Fruit fly (Drosophila melanogaster) whole organism, embryonic: Measurements from ENCODE around the gene CG42538.

Source experiments
- ATbp ChIP-seq: fragments of 200-800 bp; sonication (Bioruptor generic); optimal IDR thresholded peaks from 2 replicates; lab custom pipeline; 2017; ENCODE audit warnings: missing biosample characterization, mild to moderate bottlenecking, missing genetic modification characterization, missing genetic modification reagents
- Atf3 ChIP-seq: fragments of 200-800 bp; sonication (Bioruptor generic); optimal IDR thresholded peaks from 3 replicates; lab custom pipeline; 2016; ENCODE audit warnings: missing biosample characterization, missing genetic modification characterization
- Atf6 ChIP-seq: fragments of 200-800 bp; sonication (Bioruptor generic); IDR thresholded peaks from 2 replicates; pipeline ENCODE4 v1.3.6; 2022; ENCODE audit warnings: missing biosample characterization, missing genetic modification characterization
- Blimp-1 ChIP-seq: fragments of 200-800 bp; sonication (Bioruptor generic); optimal IDR thresholded peaks from 3 replicates; lab custom pipeline; 2018; ENCODE audit warnings: missing biosample characterization, missing genetic modification characterization, mild to moderate bottlenecking, moderate library complexity, missing genetic modification reagents
- CG10147 ChIP-seq: fragments of 200-800 bp; sonication (Bioruptor generic); optimal IDR thresholded peaks from 2 replicates; lab custom pipeline; 2019; ENCODE audit warnings: missing biosample characterization, mild to moderate bottlenecking, missing genetic modification characterization, moderate library complexity
- CG10274 ChIP-seq: fragments of 200-800 bp; sonication (Bioruptor generic); optimal IDR thresholded peaks from 3 replicates; lab custom pipeline; 2017; ENCODE audit warnings: missing biosample characterization, mild to moderate bottlenecking, missing genetic modification characterization
- CG10431 ChIP-seq: fragments of 200-800 bp; sonication (Bioruptor generic); optimal IDR thresholded peaks from 3 replicates; lab custom pipeline; 2018; ENCODE audit warnings: missing biosample characterization, mild to moderate bottlenecking, missing genetic modification characterization
- CG10565 ChIP-seq: fragments of 200-800 bp; sonication (Bioruptor generic); optimal IDR thresholded peaks from 3 replicates; lab custom pipeline; 2016; ENCODE audit warnings: missing biosample characterization, mild to moderate bottlenecking, missing genetic modification characterization
- CG11247 ChIP-seq: fragments of 200-800 bp; sonication (Bioruptor generic); IDR thresholded peaks from 2 replicates; pipeline ENCODE4 v1.3.6; 2022; ENCODE audit warnings: missing biosample characterization, missing genetic modification characterization
- CG11723 ChIP-seq: fragments of 200-800 bp; sonication (Bioruptor generic); optimal IDR thresholded peaks from 2 replicates; lab custom pipeline; 2017; ENCODE audit warnings: missing biosample characterization, mild to moderate bottlenecking, missing genetic modification characterization
- CG13287 ChIP-seq: fragments of 200-800 bp; sonication (Bioruptor generic); IDR thresholded peaks from 2 replicates; pipeline ENCODE4 v1.3.6; 2022; ENCODE audit warnings: missing biosample characterization, missing genetic modification characterization; ENCODE audit not compliant: partially characterized antibody
- CG13296 ChIP-seq: fragments of 200-800 bp; sonication (Bioruptor generic); optimal IDR thresholded peaks from 3 replicates; lab custom pipeline; 2018; ENCODE audit warnings: missing biosample characterization, mild to moderate bottlenecking, missing genetic modification characterization
- CG13894 ChIP-seq: fragments of 200-800 bp; sonication (Bioruptor generic); optimal IDR thresholded peaks from 3 replicates; lab custom pipeline; 2018; ENCODE audit warnings: missing biosample characterization, mild to moderate bottlenecking, missing genetic modification characterization, moderate library complexity
- CG14965 ChIP-seq: fragments of 200-800 bp; sonication (Bioruptor generic); optimal IDR thresholded peaks from 2 replicates; lab custom pipeline; 2016; ENCODE audit warnings: missing biosample characterization, missing genetic modification characterization, borderline replicate concordance
- CG1602 ChIP-seq: fragments of 200-800 bp; sonication (Bioruptor generic); optimal IDR thresholded peaks from 3 replicates; lab custom pipeline; 2016; ENCODE audit warnings: missing biosample characterization, missing genetic modification characterization
- CG31224 ChIP-seq: fragments of 200-800 bp; sonication (Bioruptor generic); IDR thresholded peaks from 2 replicates; pipeline ENCODE4 v1.3.6; 2022; ENCODE audit warnings: missing biosample characterization, missing genetic modification characterization
- CG6813 ChIP-seq: fragments of 200-800 bp; sonication (Bioruptor generic); optimal IDR thresholded peaks from 2 replicates; lab custom pipeline; 2017; ENCODE audit warnings: missing biosample characterization, missing genetic modification characterization, mild to moderate bottlenecking, moderate library complexity, missing genetic modification reagents
- CG8290 ChIP-seq, 3 experiments: fragments of 200-800 bp; sonication (Bioruptor generic); optimal IDR thresholded peaks; 2 replicates each; lab custom pipeline; 2016 to 2019; ENCODE audit warnings: missing biosample characterization in 3 of 3, missing genetic modification characterization in 3 of 3, mild to moderate bottlenecking in 2 of 3, moderate library complexity in 1 of 3
- Deaf1 ChIP-seq: fragments of 200-800 bp; optimal IDR thresholded peaks from 3 replicates; lab custom pipeline; 2019; ENCODE audit warnings: missing biosample characterization, mild to moderate bottlenecking, missing genetic modification characterization, moderate library complexity
- Doc2 ChIP-seq: fragments of 200-800 bp; sonication (Bioruptor generic); IDR thresholded peaks from 2 replicates; pipeline ENCODE4 v1.3.6; 2022; ENCODE audit warnings: missing biosample characterization, missing genetic modification characterization
- Dp ChIP-seq: fragments of 200-800 bp; sonication (Bioruptor generic); optimal IDR thresholded peaks from 2 replicates; lab custom pipeline; 2018; ENCODE audit warnings: missing biosample characterization, mild to moderate bottlenecking, missing genetic modification characterization, moderate library complexity
- Fer3 ChIP-seq: fragments of 200-800 bp; sonication (Bioruptor generic); optimal IDR thresholded peaks from 2 replicates; lab custom pipeline; 2018; ENCODE audit warnings: missing biosample characterization, mild to moderate bottlenecking, missing genetic modification characterization, moderate library complexity
- Hr39 ChIP-seq: fragments of >200 bp; optimal IDR thresholded peaks from 2 replicates; lab custom pipeline; 2017
- MBD-R2 ChIP-seq: fragments of 200-800 bp; sonication (Bioruptor generic); IDR thresholded peaks from 2 replicates; pipeline ENCODE4 v1.3.6; 2022; ENCODE audit warnings: missing biosample characterization, missing genetic modification characterization
- Neu2 ChIP-seq: fragments of 200-800 bp; sonication (Bioruptor generic); optimal IDR thresholded peaks from 3 replicates; lab custom pipeline; 2016; ENCODE audit warnings: missing biosample characterization, missing genetic modification characterization, borderline replicate concordance
- Ravus ChIP-seq: fragments of 200-800 bp; sonication (Bioruptor generic); IDR thresholded peaks from 2 replicates; pipeline ENCODE4 v1.3.6; 2022; ENCODE audit warnings: missing biosample characterization, missing genetic modification characterization
- Scr ChIP-seq: fragments of 200-800 bp; sonication (Bioruptor generic); IDR thresholded peaks from 2 replicates; pipeline ENCODE4 v1.3.6; 2022; ENCODE audit warnings: missing biosample characterization, missing genetic modification characterization; ENCODE audit not compliant: partially characterized antibody
- Stat92E ChIP-seq, 3 experiments: fragments of >200 bp in 2 of 3; fragments of 200-800 bp in 1 of 3; sonication (Bioruptor generic) in 1 of 3; optimal IDR thresholded peaks; 2 replicates each; lab custom pipeline; 2017 to 2019; ENCODE audit warnings: missing biosample characterization in 3 of 3, missing genetic modification characterization in 3 of 3, mild to moderate bottlenecking in 1 of 3, moderate library complexity in 1 of 3
- Tbp ChIP-seq: fragments of >200 bp; optimal IDR thresholded peaks from 2 replicates; lab custom pipeline; 2018; ENCODE audit warnings: missing biosample characterization, missing genetic modification characterization
- Usf ChIP-seq: fragments of 200-800 bp; sonication (Bioruptor generic); optimal IDR thresholded peaks from 2 replicates; lab custom pipeline; 2017; ENCODE audit warnings: missing genotype, missing biosample characterization, missing genetic modification characterization
- Xrp1 ChIP-seq: fragments of 200-800 bp; sonication (Bioruptor generic); IDR thresholded peaks from 2 replicates; pipeline ENCODE4 v1.3.6; 2022; ENCODE audit warnings: missing biosample characterization, missing genetic modification characterization
- ci ChIP-seq: fragments of 200-800 bp; sonication (Bioruptor generic); IDR thresholded peaks from 3 replicates; pipeline ENCODE4 v1.3.6; 2022; ENCODE audit warnings: missing biosample characterization, missing genetic modification characterization
- exex ChIP-seq: fragments of 200-800 bp; sonication (Bioruptor generic); optimal IDR thresholded peaks from 4 replicates; lab custom pipeline; 2018; ENCODE audit warnings: missing biosample characterization, mild to moderate bottlenecking, missing genetic modification characterization, moderate library complexity
- eyg ChIP-seq: fragments of 200-800 bp; sonication (Bioruptor generic); optimal IDR thresholded peaks from 3 replicates; lab custom pipeline; 2016; ENCODE audit warnings: missing biosample characterization, missing genetic modification characterization
- fd3F ChIP-seq: fragments of 200-800 bp; sonication (Bioruptor generic); optimal IDR thresholded peaks from 2 replicates; lab custom pipeline; 2018; ENCODE audit warnings: missing biosample characterization, mild to moderate bottlenecking, missing genetic modification characterization, moderate library complexity
- grau ChIP-seq: fragments of 200-800 bp; optimal IDR thresholded peaks from 3 replicates; lab custom pipeline; 2019; ENCODE audit warnings: missing biosample characterization, mild to moderate bottlenecking, missing genetic modification characterization, moderate library complexity
- grn ChIP-seq: fragments of 200-800 bp; sonication (Bioruptor generic); optimal IDR thresholded peaks from 3 replicates; lab custom pipeline; 2017; ENCODE audit warnings: missing biosample characterization, missing genetic modification characterization
- knrl ChIP-seq: fragments of 200-800 bp; sonication (Bioruptor generic); IDR thresholded peaks from 3 replicates; pipeline ENCODE4 v1.3.6; 2022; ENCODE audit warnings: missing biosample characterization, missing genetic modification characterization; ENCODE audit not compliant: partially characterized antibody
- luna ChIP-seq: fragments of 200-800 bp; sonication (Bioruptor generic); optimal IDR thresholded peaks from 2 replicates; lab custom pipeline; 2016; ENCODE audit warnings: missing biosample characterization, missing genetic modification characterization
- nau ChIP-seq: fragments of 200-800 bp; sonication (Bioruptor generic); optimal IDR thresholded peaks from 3 replicates; lab custom pipeline; 2017; ENCODE audit warnings: missing biosample characterization, mild to moderate bottlenecking, missing genetic modification characterization, missing genetic modification reagents
- nerfin-1 ChIP-seq: fragments of 200-800 bp; sonication (Bioruptor generic); optimal IDR thresholded peaks from 3 replicates; lab custom pipeline; 2019; ENCODE audit warnings: missing biosample characterization, mild to moderate bottlenecking, missing genetic modification characterization, moderate library complexity
- p53 ChIP-seq: fragments of 200-800 bp; sonication (Bioruptor generic); optimal IDR thresholded peaks from 2 replicates; lab custom pipeline; 2016; ENCODE audit warnings: missing biosample characterization, missing genetic modification characterization
- seq ChIP-seq: fragments of 200-800 bp; sonication (Bioruptor generic); IDR thresholded peaks from 2 replicates; pipeline ENCODE4 v1.3.6; 2022; ENCODE audit warnings: missing biosample characterization, missing genetic modification characterization
- shn ChIP-seq: fragments of 200-800 bp; sonication (Bioruptor generic); optimal IDR thresholded peaks from 3 replicates; lab custom pipeline; 2016; ENCODE audit warnings: missing biosample characterization, missing genetic modification characterization
- slbo ChIP-seq: fragments of 200-800 bp; sonication (Bioruptor generic); IDR thresholded peaks from 2 replicates; pipeline ENCODE4 v1.3.6; 2022; ENCODE audit warnings: missing biosample characterization, missing genetic modification characterization
- slou ChIP-seq: fragments of 200-800 bp; sonication (Bioruptor generic); optimal IDR thresholded peaks from 3 replicates; lab custom pipeline; 2016; ENCODE audit warnings: missing biosample characterization, missing genetic modification characterization
- tgo ChIP-seq: fragments of 200-800 bp; sonication (Bioruptor generic); IDR thresholded peaks from 3 replicates; pipeline ENCODE4 v1.3.6; 2022; ENCODE audit warnings: missing biosample characterization, missing genetic modification characterization
- trem ChIP-seq: fragments of 200-800 bp; optimal IDR thresholded peaks from 3 replicates; lab custom pipeline; 2019; ENCODE audit warnings: missing biosample characterization, mild to moderate bottlenecking, missing genetic modification characterization, moderate library complexity
- vfl ChIP-seq: fragments of 200-800 bp; sonication (Bioruptor generic); optimal IDR thresholded peaks from 2 replicates; lab custom pipeline; 2016; ENCODE audit warnings: missing biosample characterization, missing genetic modification characterization

The CG42538 gene

DNA sequence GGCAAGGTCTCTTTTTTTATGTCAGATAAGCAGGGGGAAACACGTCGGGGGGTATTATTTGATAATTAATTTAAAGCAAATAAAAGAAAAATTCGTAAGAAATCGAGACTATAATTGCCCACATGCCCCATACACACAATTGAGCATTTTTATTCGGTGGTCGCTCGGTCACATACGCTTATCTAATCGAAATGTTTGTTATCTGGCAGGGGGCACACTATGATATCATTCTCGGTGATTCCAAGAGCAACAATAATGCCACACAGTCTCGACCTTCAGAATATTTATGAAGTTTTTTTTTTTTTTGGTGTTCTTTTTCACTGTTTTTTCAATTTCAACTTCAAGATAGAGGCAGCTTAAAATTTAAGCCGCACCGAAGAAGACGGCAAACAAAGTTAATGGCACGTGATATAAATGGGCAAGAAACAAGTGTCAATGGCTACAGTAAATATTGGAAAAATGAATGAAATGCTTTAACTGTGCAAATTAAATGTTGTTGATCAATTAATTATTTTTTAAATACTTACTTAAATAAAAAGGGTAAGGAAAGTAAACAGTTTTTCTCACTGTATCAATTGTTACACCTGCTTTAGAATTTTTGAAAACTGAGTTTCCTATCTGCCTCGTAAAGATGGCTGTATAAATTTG, 34.8 kb upstream of the CG42538 start (continued):
- TF ChIP-seq Stat92E (GFP tag; optimal IDR thresholded peaks at IDR 0.05; lab: Kevin White, UChicago) (peak in 1 of 3 experiments; percentile 37), nau (GFP tag; lab: Kevin White, UChicago) (peak; percentile 22), CG13287 (GFP tag; lab: Robert Waterston, UW) (peak; percentile 18; the same call in 1 of the 2 replicates), Blimp-1 (GFP tag; lab: Kevin White, UChicago) (no peak), Xrp1 (GFP tag; lab: Robert Waterston, UW) (peak; percentile 59; the same call in 1 of the 2 replicates), grn (GFP tag; lab: Kevin White, UChicago) (peak; percentile 48), fd3F (GFP tag; lab: Kevin White, UChicago) (peak; percentile 41), CG10431 (no peak), ci (no peak), CG11723 (GFP tag; lab: Kevin White, UChicago) (no peak), exex (tag; lab: Kevin White, UChicago) (peak; percentile 97), nerfin-1 (tag; lab: Kevin White, UChicago) (peak; percentile 10), knrl (GFP tag; lab: Robert Waterston, UW) (no peak), Tbp (GFP tag; lab: Kevin White, UChicago) (no peak), seq (peak; percentile 53; the same call in 1 of the 2 replicates), eyg (GFP tag; lab: Kevin White, UChicago) (no peak), CG8290 (GFP tag; optimal IDR thresholded peaks at IDR 0.05; lab: Kevin White, UChicago) (no peak), CG8290 (tag; optimal IDR thresholded peaks at IDR 0.05; lab: Kevin White, UChicago) (peak in 1 of 2 experiments; percentile 41), CG10565 (GFP tag; lab: Kevin White, UChicago) (no peak), Doc2 (GFP tag; lab: Robert Waterston, UW) (no peak), CG13296 (peak; percentile 68), slbo (GFP tag; lab: Robert Waterston, UW) (peak; percentile 79), Hr39 (lab: Kevin White, UChicago) (no peak), Deaf1 (tag; lab: Kevin White, UChicago) (no peak), CG6813 (no peak), trem (peak; percentile 10), Atf6 (peak; percentile 87), p53 (GFP tag; lab: Kevin White, UChicago) (no peak), Ravus (GFP tag; lab: Robert Waterston, UW) (no peak; the same call in 1 of the 2 replicates), Fer3 (tag; lab: Kevin White, UChicago) (peak; percentile 53), CG31224 (GFP tag; lab: Robert Waterston, UW) (peak; percentile 49; the same call in 1 of the 2 replicates), Atf3 (GFP tag; lab: Kevin White, UChicago) (peak; percentile 14), shn (GFP tag; lab: Kevin White, UChicago) (no peak), grau (tag; lab: Kevin White, UChicago) (peak; percentile 79), Usf (GFP tag; lab: Kevin White, UChicago) (no peak), CG10147 (GFP tag; lab: Kevin White, UChicago) (peak; percentile 46), Dp (no peak), CG11247 (GFP tag; lab: Robert Waterston, UW) (peak; percentile 54; the same call in 1 of the 2 replicates), CG14965 (GFP tag; lab: Kevin White, UChicago) (no peak), CG1602 (GFP tag; lab: Kevin White, UChicago) (no peak), vfl (GFP tag; lab: Kevin White, UChicago) (no peak), Neu2 (GFP tag; lab: Kevin White, UChicago) (no peak), ATbp (GFP tag; lab: Kevin White, UChicago) (peak; percentile 31), CG13894 (peak; percentile 10), Scr (GFP tag; lab: Robert Waterston, UW) (no peak), CG10274 (GFP tag; lab: Kevin White, UChicago) (no peak), luna (GFP tag; lab: Kevin White, UChicago) (no peak), slou (GFP tag; lab: Kevin White, UChicago) (no peak), MBD-R2 (GFP tag; lab: Robert Waterston, UW) (no peak; the same call in 1 of the 2 replicates), tgo (GFP tag; lab: Robert Waterston, UW) (peak; percentile 38; the same call in 2 of the 3 replicates)
